Worm (Caenorhabditis elegans) whole organism, L1 larva: ENCODE data around the gene prdx-6.
A peak's percentile ranks its signal among the peaks of the same experiment; 100 is the strongest.

ENCODE experiments used
- C16A3.4 ChIP-seq: fragments of 150-350 bp; optimal IDR thresholded peaks from 2 replicates; lab custom pipeline; 2014; ENCODE audit warnings: missing biosample characterization, missing genetic modification characterization
- F16B12.6 ChIP-seq: fragments of 150-350 bp; optimal IDR thresholded peaks from 2 replicates; lab custom pipeline; 2014; ENCODE audit warnings: missing biosample characterization, missing genetic modification characterization
- aha-1 ChIP-seq: fragments of 150-350 bp; optimal IDR thresholded peaks from 2 replicates; lab custom pipeline; 2014; ENCODE audit warnings: missing biosample characterization, missing genetic modification characterization
- alr-1 ChIP-seq: fragments of 200-800 bp; sonication (Bioruptor generic); optimal IDR thresholded peaks from 2 replicates; lab custom pipeline; 2018; ENCODE audit warnings: borderline replicate concordance, mild to moderate bottlenecking, missing genetic modification characterization, missing compliant biosample characterization
- ceh-8 ChIP-seq: fragments of 200-800 bp; sonication (Bioruptor generic); optimal IDR thresholded peaks from 2 replicates; lab custom pipeline; 2018; ENCODE audit warnings: mild to moderate bottlenecking, missing genetic modification characterization, moderate library complexity, missing compliant biosample characterization
- ceh-82 ChIP-seq, 3 experiments: fragments of 150-350 bp in 1 of 3; sonication (generic microtip) in 2 of 3; optimal IDR thresholded peaks; 2 replicates each; lab custom pipeline; 2014 to 2017; ENCODE audit warnings: missing biosample characterization in 3 of 3, missing genetic modification characterization in 3 of 3
- ceh-88 ChIP-seq: fragments of 200-800 bp; sonication (Bioruptor generic); IDR thresholded peaks from 2 replicates; pipeline ENCODE4 v1.3.6; 2022; ENCODE audit warnings: missing genetic modification characterization, missing compliant biosample characterization
- ceh-90 ChIP-seq: sonication (generic microtip); optimal IDR thresholded peaks from 2 replicates; lab custom pipeline; 2016; ENCODE audit warnings: missing genetic modification characterization, missing compliant biosample characterization
- ces-1 ChIP-seq: fragments of 150-350 bp; optimal IDR thresholded peaks from 2 replicates; lab custom pipeline; 2014; ENCODE audit warnings: missing biosample characterization, missing genetic modification reagents, missing genetic modification characterization
- efl-3 ChIP-seq: fragments of 200-800 bp; sonication (Bioruptor generic); optimal IDR thresholded peaks from 2 replicates; lab custom pipeline; 2018; ENCODE audit warnings: mild to moderate bottlenecking, missing genetic modification characterization, missing compliant biosample characterization
- egl-27 ChIP-seq, 2 experiments: fragments of 150-350 bp in 1 of 2; sonication (generic microtip); optimal IDR thresholded peaks; 3 replicates each; lab custom pipeline; 2017 to 2018; ENCODE audit warnings: missing biosample characterization in 2 of 2, missing genetic modification characterization in 2 of 2, missing genetic modification reagents in 2 of 2
- elt-2 ChIP-seq: sonication (generic microtip); optimal IDR thresholded peaks from 2 replicates; lab custom pipeline; 2016; ENCODE audit warnings: missing genetic modification characterization, mild to moderate bottlenecking, inconsistent platforms, missing compliant biosample characterization, missing genetic modification reagents
- elt-3 ChIP-seq, 6 experiments: fragments of 150-350 bp in 1 of 6; sonication (generic microtip); optimal IDR thresholded peaks; 2 replicates each; lab custom pipeline; 2017 to 2018; ENCODE audit warnings: missing biosample characterization in 6 of 6, missing genetic modification characterization in 6 of 6, inconsistent platforms in 1 of 6
- ets-5 ChIP-seq: fragments of 200-800 bp; sonication (Bioruptor generic); IDR thresholded peaks from 2 replicates; pipeline ENCODE4 v1.3.6; 2022; ENCODE audit warnings: missing genetic modification characterization, missing compliant biosample characterization
- fkh-8 ChIP-seq: sonication (generic microtip); optimal IDR thresholded peaks from 2 replicates; lab custom pipeline; 2016; ENCODE audit warnings: mild to moderate bottlenecking, missing genetic modification characterization, missing compliant biosample characterization
- fos-1 ChIP-seq: fragments of 150-350 bp; optimal IDR thresholded peaks from 2 replicates; lab custom pipeline; 2014; ENCODE audit warnings: missing biosample characterization, missing genetic modification characterization
- grh-1 ChIP-seq: fragments of 200-800 bp; sonication (Bioruptor generic); IDR thresholded peaks from 2 replicates; pipeline ENCODE4 v1.3.6; 2022; ENCODE audit warnings: missing genetic modification reagents, missing genetic modification characterization, missing compliant biosample characterization
- hlh-17 ChIP-seq: fragments of 200-800 bp; sonication (Bioruptor generic); optimal IDR thresholded peaks from 2 replicates; lab custom pipeline; 2018; ENCODE audit warnings: missing genetic modification characterization, mild to moderate bottlenecking, missing compliant biosample characterization, moderate library complexity, borderline replicate concordance
- hpl-2 ChIP-seq: fragments of 150-350 bp; optimal IDR thresholded peaks from 2 replicates; lab custom pipeline; 2014; ENCODE audit warnings: missing biosample characterization, missing genetic modification reagents, missing genetic modification characterization
- irx-1 ChIP-seq: sonication (generic microtip); optimal IDR thresholded peaks from 2 replicates; lab custom pipeline; 2016; ENCODE audit warnings: missing genetic modification characterization, missing compliant biosample characterization
- lin-13 ChIP-seq: fragments of 150-350 bp; optimal IDR thresholded peaks from 2 replicates; lab custom pipeline; 2014; ENCODE audit warnings: missing biosample characterization, missing genetic modification reagents, missing genetic modification characterization
- lin-14 ChIP-seq: fragments of 200-800 bp; sonication (Bioruptor generic); optimal IDR thresholded peaks from 2 replicates; lab custom pipeline; 2018; ENCODE audit warnings: mild to moderate bottlenecking, missing genetic modification characterization, moderate library complexity, missing compliant biosample characterization
- lin-15B ChIP-seq: fragments of 150-350 bp; sonication (generic microtip); optimal IDR thresholded peaks from 3 replicates; lab custom pipeline; 2014; ENCODE audit warnings: missing biosample characterization, missing genetic modification characterization
- lin-35 ChIP-seq, 2 experiments: fragments of 150-350 bp; optimal IDR thresholded peaks; 2 replicates each; lab custom pipeline; 2014; ENCODE audit warnings: missing biosample characterization in 2 of 2, missing genetic modification characterization in 2 of 2, missing genetic modification reagents in 2 of 2
- lsy-2 ChIP-seq, 2 experiments: fragments of 150-350 bp; optimal IDR thresholded peaks; 2 replicates each; lab custom pipeline; 2014; ENCODE audit warnings: missing biosample characterization in 2 of 2, missing genetic modification characterization in 2 of 2
- mdl-1 ChIP-seq, 2 experiments: fragments of 150-350 bp; optimal IDR thresholded peaks; 2 replicates each; lab custom pipeline; 2014 to 2017; ENCODE audit warnings: missing biosample characterization in 2 of 2, missing genetic modification characterization in 2 of 2, inconsistent platforms in 1 of 2
- mep-1 ChIP-seq: fragments of 150-350 bp; optimal IDR thresholded peaks from 2 replicates; lab custom pipeline; 2014; ENCODE audit warnings: missing biosample characterization, missing genetic modification characterization
- nhr-11 ChIP-seq: fragments of 150-350 bp; optimal IDR thresholded peaks from 2 replicates; lab custom pipeline; 2014; ENCODE audit warnings: missing biosample characterization, missing genetic modification characterization
- nhr-19 ChIP-seq: fragments of 200-800 bp; sonication (Bioruptor generic); conservative IDR thresholded peaks from 2 replicates; pipeline ENCODE4 v1.3.6; 2022; ENCODE audit warnings: missing genetic modification characterization, missing compliant biosample characterization
- nhr-20 ChIP-seq: sonication (generic microtip); optimal IDR thresholded peaks from 2 replicates; lab custom pipeline; 2016; ENCODE audit warnings: mild to moderate bottlenecking, missing genetic modification characterization, missing compliant biosample characterization
- nhr-237 ChIP-seq: fragments of 150-350 bp; optimal IDR thresholded peaks from 2 replicates; lab custom pipeline; 2014; ENCODE audit warnings: missing biosample characterization, missing genetic modification characterization
- nhr-28 ChIP-seq: fragments of 150-350 bp; optimal IDR thresholded peaks from 2 replicates; lab custom pipeline; 2014; ENCODE audit warnings: missing biosample characterization, missing genetic modification characterization
- nhr-71 ChIP-seq: sonication (generic microtip); optimal IDR thresholded peaks from 2 replicates; lab custom pipeline; 2016; ENCODE audit warnings: mild to moderate bottlenecking, missing genetic modification characterization, moderate library complexity, missing compliant biosample characterization
- nhr-76 ChIP-seq: sonication (generic microtip); optimal IDR thresholded peaks from 2 replicates; lab custom pipeline; 2017; ENCODE audit warnings: missing biosample characterization, missing genetic modification characterization
- nhr-77 ChIP-seq: fragments of 150-350 bp; optimal IDR thresholded peaks from 2 replicates; lab custom pipeline; 2014; ENCODE audit warnings: missing biosample characterization, missing genetic modification characterization
- nhr-84 ChIP-seq: sonication (generic microtip); optimal IDR thresholded peaks from 2 replicates; lab custom pipeline; 2017; ENCODE audit warnings: missing biosample characterization, missing genetic modification characterization
- nhr-85 ChIP-seq: sonication (generic microtip); peaks from one replicate; lab custom pipeline; 2016; ENCODE audit warnings: missing genetic modification characterization, inconsistent platforms, missing compliant biosample characterization
- nhr-90 ChIP-seq: sonication (generic microtip); optimal IDR thresholded peaks from 2 replicates; lab custom pipeline; 2016; ENCODE audit warnings: mild to moderate bottlenecking, missing genetic modification characterization, missing compliant biosample characterization; ENCODE audit not compliant: poor library complexity
- pag-3 ChIP-seq: sonication (generic microtip); optimal IDR thresholded peaks from 2 replicates; lab custom pipeline; 2017; ENCODE audit warnings: missing genetic modification characterization, mild to moderate bottlenecking, missing compliant biosample characterization, antibody characterized with exemption, borderline replicate concordance; ENCODE audit not compliant: insufficient read depth
- pqm-1 ChIP-seq: sonication (generic microtip); optimal IDR thresholded peaks from 3 replicates; lab custom pipeline; 2017; ENCODE audit warnings: missing biosample characterization, missing genetic modification characterization
- rnt-1 ChIP-seq: sonication (generic microtip); optimal IDR thresholded peaks from 2 replicates; lab custom pipeline; 2016; ENCODE audit warnings: mild to moderate bottlenecking, missing genetic modification characterization, moderate library complexity, missing compliant biosample characterization
- skn-1 ChIP-seq: fragments of 150-350 bp; optimal IDR thresholded peaks from 2 replicates; lab custom pipeline; 2014; ENCODE audit warnings: missing biosample characterization, missing genetic modification characterization
- snpc-4 ChIP-seq: fragments of 150-350 bp; optimal IDR thresholded peaks from 2 replicates; lab custom pipeline; 2014; ENCODE audit warnings: missing biosample characterization, missing genetic modification characterization
- snu-23 ChIP-seq: sonication (generic microtip); optimal IDR thresholded peaks from 2 replicates; lab custom pipeline; 2016; ENCODE audit warnings: missing genetic modification characterization, missing compliant biosample characterization
- sox-4 ChIP-seq: sonication (generic microtip); optimal IDR thresholded peaks from 2 replicates; lab custom pipeline; 2016; ENCODE audit warnings: missing genetic modification characterization, missing compliant biosample characterization
- sptf-1 ChIP-seq: fragments of 150-350 bp; optimal IDR thresholded peaks from 2 replicates; lab custom pipeline; 2014; ENCODE audit warnings: missing biosample characterization, missing genetic modification characterization
- swsn-7 ChIP-seq: sonication (generic microtip); optimal IDR thresholded peaks from 2 replicates; lab custom pipeline; 2016; ENCODE audit warnings: missing genetic modification characterization, missing compliant biosample characterization
- unc-130 ChIP-seq: fragments of 150-350 bp; optimal IDR thresholded peaks from 2 replicates; lab custom pipeline; 2017; ENCODE audit warnings: missing biosample characterization, missing genetic modification characterization, inconsistent platforms
- unc-30 ChIP-seq: sonication (generic microtip); optimal IDR thresholded peaks from 2 replicates; lab custom pipeline; 2017; ENCODE audit warnings: missing biosample characterization, missing genetic modification characterization
- vab-15 ChIP-seq: sonication (generic microtip); optimal IDR thresholded peaks from 2 replicates; lab custom pipeline; 2017; ENCODE audit warnings: missing genotype, mild to moderate bottlenecking, missing genetic modification characterization, missing compliant biosample characterization
- xbp-1 ChIP-seq: sonication (generic microtip); optimal IDR thresholded peaks from 2 replicates; lab custom pipeline; 2016; ENCODE audit warnings: missing genetic modification characterization, missing compliant biosample characterization
- zag-1 ChIP-seq: fragments of 150-350 bp; optimal IDR thresholded peaks from 2 replicates; lab custom pipeline; 2014; ENCODE audit warnings: missing biosample characterization, missing genetic modification characterization
- ztf-4 ChIP-seq: fragments of 150-350 bp; optimal IDR thresholded peaks from 2 replicates; lab custom pipeline; 2014; ENCODE audit warnings: missing biosample characterization, missing genetic modification characterization

The prdx-6 gene

DNA sequence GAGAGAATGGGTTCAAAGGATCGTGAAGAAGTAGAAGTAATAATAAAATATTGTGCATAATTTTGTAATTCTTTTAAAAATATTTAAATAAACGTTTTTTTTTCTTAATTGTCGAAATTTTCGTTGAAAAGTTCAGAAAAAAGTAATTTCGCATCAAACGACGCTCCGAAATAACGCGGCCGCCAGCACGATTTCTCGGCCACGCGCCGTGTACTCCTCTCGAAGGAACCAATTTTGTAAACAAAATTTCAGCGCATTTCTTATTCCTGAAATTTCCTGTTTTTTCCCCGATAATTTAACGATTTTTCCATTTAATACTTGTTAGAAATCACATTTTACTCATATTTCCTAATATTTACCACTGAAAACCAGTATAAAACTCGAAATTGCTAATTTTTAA is 26.3 kb upstream of the prdx-6 start, which contains the start of gene Y38C1AA.12 (continued):
- TF ChIP-seq hlh-17 (no peak), mdl-1 (tag; optimal IDR thresholded peaks at IDR 0.05; lab: Kevin White, UChicago) (peak in 1 of 2 experiments; percentile 56), unc-130 (tag; lab: Kevin White, UChicago) (peak; percentile 62), lin-13 (GFP tag; lab: Kevin White, UChicago) (peak; percentile 84), alr-1 (tag; lab: Kevin White, UChicago) (no peak), unc-30 (tag; lab: Kevin White, UChicago) (no peak), zag-1 (tag; lab: Kevin White, UChicago) (no peak), nhr-237 (tag; lab: Kevin White, UChicago) (peak; percentile 33), vab-15 (tag; lab: Kevin White, UChicago) (peak; percentile 79), nhr-84 (tag; lab: Kevin White, UChicago) (no peak), hpl-2 (GFP tag; lab: Kevin White, UChicago) (no peak), snpc-4 (tag; lab: Kevin White, UChicago) (peak; percentile 60), sptf-1 (tag; lab: Kevin White, UChicago) (no peak), elt-2 (tag; lab: Kevin White, UChicago) (peak; percentile 73), nhr-71 (tag; lab: Kevin White, UChicago) (peak; percentile 94), nhr-28 (tag; lab: Kevin White, UChicago) (no peak), fkh-8 (tag; lab: Kevin White, UChicago) (peak; percentile 93), ceh-88 (peak; percentile 75), skn-1 (tag; lab: Kevin White, UChicago) (peak; percentile 78), lin-35 (GFP tag; optimal IDR thresholded peaks at IDR 0.05; lab: Kevin White, UChicago) (peak; percentile 83 to 85), ets-5 (GFP tag; lab: Robert Waterston, UW) (no peak), nhr-11 (tag; lab: Kevin White, UChicago) (peak; percentile 27), F16B12.6 (tag; lab: Kevin White, UChicago) (peak; percentile 46), xbp-1 (tag; lab: Kevin White, UChicago) (peak; percentile 90), mep-1 (tag; lab: Kevin White, UChicago) (peak; percentile 89), irx-1 (tag; lab: Kevin White, UChicago) (peak; percentile 97), nhr-76 (tag; lab: Kevin White, UChicago) (no peak), efl-3 (GFP tag; lab: Kevin White, UChicago) (no peak), rnt-1 (tag; lab: Kevin White, UChicago) (peak; percentile 99), lsy-2 (tag; optimal IDR thresholded peaks at IDR 0.05; lab: Kevin White, UChicago) (peak; percentile 84 to 88), lin-15B (peak; percentile 80), ceh-90 (tag; lab: Kevin White, UChicago) (peak; percentile 95), nhr-19 (peak; percentile 87), ces-1 (GFP tag; lab: Kevin White, UChicago) (no peak), ceh-8 (peak; percentile 54), nhr-90 (tag; lab: Kevin White, UChicago) (peak; percentile 95), aha-1 (tag; lab: Kevin White, UChicago) (no peak), swsn-7 (tag; lab: Kevin White, UChicago) (peak; percentile 89), lin-14 (GFP tag; lab: Kevin White, UChicago) (no peak), grh-1 (GFP tag; lab: Robert Waterston, UW) (peak; percentile 58), elt-3 (tag; optimal IDR thresholded peaks at IDR 0.05; lab: Kevin White, UChicago) (peak in 2 of 6 experiments; percentile 14 to 32), fos-1 (tag; lab: Kevin White, UChicago) (peak; percentile 33), C16A3.4 (tag; lab: Kevin White, UChicago) (peak; percentile 80), nhr-85 (tag; lab: Kevin White, UChicago) (peak; percentile 96), nhr-77 (peak; percentile 50), sox-4 (peak; percentile 90), snu-23 (GFP tag; lab: Kevin White, UChicago) (peak; percentile 91), ztf-4 (tag; lab: Kevin White, UChicago) (peak; percentile 13), ceh-82 (tag; optimal IDR thresholded peaks at IDR 0.05; lab: Kevin White, UChicago) (peak; percentile 78 to 88 (median 79)), nhr-20 (tag; lab: Kevin White, UChicago) (peak; percentile 92), pqm-1 (tag; lab: Kevin White, UChicago) (no peak), pag-3 (tag; lab: Kevin White, UChicago) (no peak), egl-27 (tag; optimal IDR thresholded peaks at IDR 0.05; lab: Kevin White, UChicago) (no peak)
